Worm (Caenorhabditis elegans) whole organism, L1 larva: ENCODE data around the gene symk-1.

Experiments used
- C04F5.9 ChIP-seq: sonication (generic microtip); optimal IDR thresholded peaks from 2 replicates; lab custom pipeline; 2016; ENCODE audit warnings: missing genetic modification characterization, missing compliant biosample characterization
- C16A3.4 ChIP-seq: fragments of 150-350 bp; optimal IDR thresholded peaks from 2 replicates; lab custom pipeline; 2014; ENCODE audit warnings: missing biosample characterization, missing genetic modification characterization
- C34B4.2 ChIP-seq: sonication (generic microtip); optimal IDR thresholded peaks from 2 replicates; lab custom pipeline; 2017; ENCODE audit warnings: mild to moderate bottlenecking, missing genetic modification characterization, missing compliant biosample characterization
- F16B12.6 ChIP-seq: fragments of 150-350 bp; optimal IDR thresholded peaks from 2 replicates; lab custom pipeline; 2014; ENCODE audit warnings: missing biosample characterization, missing genetic modification characterization
- Y116A8C.19 ChIP-seq: sonication (generic microtip); optimal IDR thresholded peaks from 2 replicates; lab custom pipeline; 2016; ENCODE audit warnings: missing compliant biosample characterization, missing genetic modification characterization, borderline replicate concordance
- alr-1 ChIP-seq: fragments of 200-800 bp; sonication (Bioruptor generic); optimal IDR thresholded peaks from 2 replicates; lab custom pipeline; 2018; ENCODE audit warnings: borderline replicate concordance, mild to moderate bottlenecking, missing genetic modification characterization, missing compliant biosample characterization
- ama-1 ChIP-seq: fragments of 150-350 bp; optimal IDR thresholded peaks from 2 replicates; lab custom pipeline; 2014
- blmp-1 ChIP-seq: fragments of 150-350 bp; optimal IDR thresholded peaks from 2 replicates; lab custom pipeline; 2014; ENCODE audit warnings: missing biosample characterization, missing genetic modification characterization
- ceh-82 ChIP-seq, 3 experiments: fragments of 150-350 bp in 1 of 3; sonication (generic microtip) in 2 of 3; optimal IDR thresholded peaks; 2 replicates each; lab custom pipeline; 2014 to 2017; ENCODE audit warnings: missing biosample characterization in 3 of 3, missing genetic modification characterization in 3 of 3
- ceh-88 ChIP-seq: fragments of 200-800 bp; sonication (Bioruptor generic); IDR thresholded peaks from 2 replicates; pipeline ENCODE4 v1.3.6; 2022; ENCODE audit warnings: missing genetic modification characterization, missing compliant biosample characterization
- dpl-1 ChIP-seq, 3 experiments: fragments of 150-350 bp in 2 of 3; sonication (generic microtip) in 1 of 3; optimal IDR thresholded peaks; 2 replicates each; lab custom pipeline; 2014 to 2017; ENCODE audit warnings: missing biosample characterization in 3 of 3, missing genetic modification characterization in 3 of 3, missing genetic modification reagents in 3 of 3
- dsc-1 ChIP-seq: sonication (generic microtip); optimal IDR thresholded peaks from 2 replicates; lab custom pipeline; 2016; ENCODE audit warnings: mild to moderate bottlenecking, missing genetic modification characterization, missing compliant biosample characterization
- efl-1 ChIP-seq, 4 experiments: fragments of 150-350 bp; optimal IDR thresholded peaks in 3 of 4; peaks in 1 of 4; 1 replicate in 1 of 4; 2 replicates in 3 of 4; lab custom pipeline; 2014; ENCODE audit warnings: missing biosample characterization in 2 of 4, missing genetic modification characterization in 2 of 4, missing genetic modification reagents in 2 of 4
- egl-13 ChIP-seq: sonication (generic microtip); optimal IDR thresholded peaks from 2 replicates; lab custom pipeline; 2016; ENCODE audit warnings: missing genotype, missing genetic modification reagents, missing genetic modification characterization, missing compliant biosample characterization
- egl-27 ChIP-seq, 2 experiments: fragments of 150-350 bp in 1 of 2; sonication (generic microtip); optimal IDR thresholded peaks; 3 replicates each; lab custom pipeline; 2017 to 2018; ENCODE audit warnings: missing biosample characterization in 2 of 2, missing genetic modification characterization in 2 of 2, missing genetic modification reagents in 2 of 2
- elt-2 ChIP-seq: sonication (generic microtip); optimal IDR thresholded peaks from 2 replicates; lab custom pipeline; 2016; ENCODE audit warnings: missing genetic modification characterization, mild to moderate bottlenecking, inconsistent platforms, missing compliant biosample characterization, missing genetic modification reagents
- elt-3 ChIP-seq, 6 experiments: fragments of 150-350 bp in 1 of 6; sonication (generic microtip); optimal IDR thresholded peaks; 2 replicates each; lab custom pipeline; 2017 to 2018; ENCODE audit warnings: missing biosample characterization in 6 of 6, missing genetic modification characterization in 6 of 6, inconsistent platforms in 1 of 6
- ets-5 ChIP-seq: fragments of 200-800 bp; sonication (Bioruptor generic); IDR thresholded peaks from 2 replicates; pipeline ENCODE4 v1.3.6; 2022; ENCODE audit warnings: missing genetic modification characterization, missing compliant biosample characterization
- fkh-10 ChIP-seq: sonication (generic microtip); optimal IDR thresholded peaks from 2 replicates; lab custom pipeline; 2017; ENCODE audit warnings: missing biosample characterization, missing genetic modification reagents, missing genetic modification characterization
- fkh-8 ChIP-seq: sonication (generic microtip); optimal IDR thresholded peaks from 2 replicates; lab custom pipeline; 2016; ENCODE audit warnings: mild to moderate bottlenecking, missing genetic modification characterization, missing compliant biosample characterization
- fos-1 ChIP-seq: fragments of 150-350 bp; optimal IDR thresholded peaks from 2 replicates; lab custom pipeline; 2014; ENCODE audit warnings: missing biosample characterization, missing genetic modification characterization
- hlh-17 ChIP-seq: fragments of 200-800 bp; sonication (Bioruptor generic); optimal IDR thresholded peaks from 2 replicates; lab custom pipeline; 2018; ENCODE audit warnings: missing genetic modification characterization, mild to moderate bottlenecking, missing compliant biosample characterization, moderate library complexity, borderline replicate concordance
- hlh-4 ChIP-seq: sonication (generic microtip); optimal IDR thresholded peaks from 2 replicates; lab custom pipeline; 2016; ENCODE audit warnings: mild to moderate bottlenecking, missing genetic modification characterization, missing compliant biosample characterization
- hpl-2 ChIP-seq: fragments of 150-350 bp; optimal IDR thresholded peaks from 2 replicates; lab custom pipeline; 2014; ENCODE audit warnings: missing biosample characterization, missing genetic modification reagents, missing genetic modification characterization
- jun-1 ChIP-seq: fragments of 150-350 bp; optimal IDR thresholded peaks from 2 replicates; lab custom pipeline; 2014; ENCODE audit warnings: missing biosample characterization, missing genetic modification reagents, missing genetic modification characterization
- lin-13 ChIP-seq: fragments of 150-350 bp; optimal IDR thresholded peaks from 2 replicates; lab custom pipeline; 2014; ENCODE audit warnings: missing biosample characterization, missing genetic modification reagents, missing genetic modification characterization
- lin-14 ChIP-seq: fragments of 200-800 bp; sonication (Bioruptor generic); optimal IDR thresholded peaks from 2 replicates; lab custom pipeline; 2018; ENCODE audit warnings: mild to moderate bottlenecking, missing genetic modification characterization, moderate library complexity, missing compliant biosample characterization
- lin-35 ChIP-seq, 2 experiments: fragments of 150-350 bp; optimal IDR thresholded peaks; 2 replicates each; lab custom pipeline; 2014; ENCODE audit warnings: missing biosample characterization in 2 of 2, missing genetic modification characterization in 2 of 2, missing genetic modification reagents in 2 of 2
- lir-3 ChIP-seq: sonication (generic microtip); optimal IDR thresholded peaks from 2 replicates; lab custom pipeline; 2016; ENCODE audit warnings: mild to moderate bottlenecking, missing genetic modification characterization, moderate library complexity, missing compliant biosample characterization; ENCODE audit not compliant: poor library complexity
- lsy-2 ChIP-seq, 2 experiments: fragments of 150-350 bp; optimal IDR thresholded peaks; 2 replicates each; lab custom pipeline; 2014; ENCODE audit warnings: missing biosample characterization in 2 of 2, missing genetic modification characterization in 2 of 2
- nhr-11 ChIP-seq: fragments of 150-350 bp; optimal IDR thresholded peaks from 2 replicates; lab custom pipeline; 2014; ENCODE audit warnings: missing biosample characterization, missing genetic modification characterization
- nhr-19 ChIP-seq: fragments of 200-800 bp; sonication (Bioruptor generic); conservative IDR thresholded peaks from 2 replicates; pipeline ENCODE4 v1.3.6; 2022; ENCODE audit warnings: missing genetic modification characterization, missing compliant biosample characterization
- nhr-237 ChIP-seq: fragments of 150-350 bp; optimal IDR thresholded peaks from 2 replicates; lab custom pipeline; 2014; ENCODE audit warnings: missing biosample characterization, missing genetic modification characterization
- nhr-71 ChIP-seq: sonication (generic microtip); optimal IDR thresholded peaks from 2 replicates; lab custom pipeline; 2016; ENCODE audit warnings: mild to moderate bottlenecking, missing genetic modification characterization, moderate library complexity, missing compliant biosample characterization
- nhr-77 ChIP-seq: fragments of 150-350 bp; optimal IDR thresholded peaks from 2 replicates; lab custom pipeline; 2014; ENCODE audit warnings: missing biosample characterization, missing genetic modification characterization
- nhr-84 ChIP-seq: sonication (generic microtip); optimal IDR thresholded peaks from 2 replicates; lab custom pipeline; 2017; ENCODE audit warnings: missing biosample characterization, missing genetic modification characterization
- nhr-85 ChIP-seq: sonication (generic microtip); peaks from one replicate; lab custom pipeline; 2016; ENCODE audit warnings: missing genetic modification characterization, inconsistent platforms, missing compliant biosample characterization
- pax-3 ChIP-seq: fragments of 200-800 bp; sonication (Bioruptor generic); optimal IDR thresholded peaks from 2 replicates; lab custom pipeline; 2018; ENCODE audit warnings: mild to moderate bottlenecking, missing genetic modification characterization, moderate library complexity, missing compliant biosample characterization
- skn-1 ChIP-seq: fragments of 150-350 bp; optimal IDR thresholded peaks from 2 replicates; lab custom pipeline; 2014; ENCODE audit warnings: missing biosample characterization, missing genetic modification characterization
- sptf-1 ChIP-seq: fragments of 150-350 bp; optimal IDR thresholded peaks from 2 replicates; lab custom pipeline; 2014; ENCODE audit warnings: missing biosample characterization, missing genetic modification characterization
- sup-37 ChIP-seq: fragments of 200-800 bp; sonication (Bioruptor generic); optimal IDR thresholded peaks from 2 replicates; lab custom pipeline; 2018; ENCODE audit warnings: mild to moderate bottlenecking, missing genetic modification characterization, missing compliant biosample characterization
- swsn-7 ChIP-seq: sonication (generic microtip); optimal IDR thresholded peaks from 2 replicates; lab custom pipeline; 2016; ENCODE audit warnings: missing genetic modification characterization, missing compliant biosample characterization
- tbx-2 ChIP-seq: sonication (generic microtip); optimal IDR thresholded peaks from 2 replicates; lab custom pipeline; 2016; ENCODE audit warnings: missing genetic modification characterization, missing compliant biosample characterization
- tlp-1 ChIP-seq: fragments of 150-350 bp; optimal IDR thresholded peaks from 2 replicates; lab custom pipeline; 2014; ENCODE audit warnings: missing biosample characterization, missing genetic modification characterization
- unc-130 ChIP-seq: fragments of 150-350 bp; optimal IDR thresholded peaks from 2 replicates; lab custom pipeline; 2017; ENCODE audit warnings: missing biosample characterization, missing genetic modification characterization, inconsistent platforms
- unc-62 ChIP-seq: fragments of 150-350 bp; optimal IDR thresholded peaks from 2 replicates; lab custom pipeline; 2014; ENCODE audit warnings: missing biosample characterization, missing genetic modification reagents, missing genetic modification characterization
- unc-86 ChIP-seq: sonication (generic microtip); optimal IDR thresholded peaks from 2 replicates; lab custom pipeline; 2016; ENCODE audit warnings: missing genetic modification characterization, missing compliant biosample characterization
- xbp-1 ChIP-seq: sonication (generic microtip); optimal IDR thresholded peaks from 2 replicates; lab custom pipeline; 2016; ENCODE audit warnings: missing genetic modification characterization, missing compliant biosample characterization

The symk-1 gene

DNA sequence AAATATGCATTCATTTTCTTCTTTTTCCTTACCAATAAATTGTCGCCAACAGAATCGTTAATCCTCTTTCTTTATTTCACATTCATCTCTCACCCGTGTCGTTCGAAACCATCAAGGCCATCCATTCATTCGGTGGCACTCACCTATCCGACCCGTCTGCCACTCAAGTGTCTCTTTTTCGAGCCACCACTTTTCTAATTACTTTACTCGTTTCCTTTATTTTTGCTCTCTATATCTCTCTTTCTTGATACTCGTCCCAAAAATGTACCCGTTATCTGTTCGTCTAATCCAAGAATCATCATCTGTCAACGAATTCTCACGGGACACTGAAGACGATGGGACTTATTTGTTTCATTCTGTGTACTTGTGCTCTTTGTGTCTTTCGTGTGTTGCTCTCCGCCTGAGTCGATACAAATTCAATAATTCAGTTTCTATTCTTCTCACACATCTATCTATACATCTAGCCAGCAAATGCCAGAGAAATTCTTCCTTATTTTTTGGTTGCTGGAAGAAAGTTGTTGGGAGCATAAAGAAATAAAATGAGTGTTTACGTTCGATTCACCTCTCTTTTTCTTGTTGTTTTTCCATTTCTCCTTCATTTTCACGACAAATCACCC, 22.7 kb downstream of the symk-1 start:
- TF ChIP-seq fkh-10, result peak; percentile 5
- no peak for TF ChIP-seq ceh-82 (tag; optimal IDR thresholded peaks at IDR 0.05; lab: Kevin White, UChicago)
- TF ChIP-seq blmp-1 (tag; lab: Kevin White, UChicago), result peak; percentile 23
- TF ChIP-seq hlh-4 (tag; lab: Kevin White, UChicago), result no peak
- no peak for TF ChIP-seq tlp-1 (tag; lab: Kevin White, UChicago)
- no peak for TF ChIP-seq skn-1 (tag; lab: Kevin White, UChicago)
- no peak for TF ChIP-seq sptf-1 (tag; lab: Kevin White, UChicago)
- TF ChIP-seq elt-3 (tag; optimal IDR thresholded peaks at IDR 0.05; lab: Kevin White, UChicago), result no peak
- no peak for TF ChIP-seq ama-1 (lab: Kevin White, UChicago)
- TF ChIP-seq egl-13 (tag; lab: Kevin White, UChicago), result no peak
- TF ChIP-seq C34B4.2 (tag; lab: Kevin White, UChicago), result no peak
- TF ChIP-seq unc-130, result no peak
- TF ChIP-seq unc-86 (tag; lab: Kevin White, UChicago), result no peak
- no peak for TF ChIP-seq lir-3
- no peak for TF ChIP-seq lsy-2 (tag; optimal IDR thresholded peaks at IDR 0.05; lab: Kevin White, UChicago)
- TF ChIP-seq nhr-77 (tag; lab: Kevin White, UChicago), result no peak
- no peak for TF ChIP-seq unc-62
- TF ChIP-seq xbp-1 (tag; lab: Kevin White, UChicago), result no peak
- no peak for TF ChIP-seq hlh-17
- no peak for TF ChIP-seq nhr-237
- no peak for TF ChIP-seq nhr-71 (tag; lab: Kevin White, UChicago)
- no peak for TF ChIP-seq egl-27 (tag; optimal IDR thresholded peaks at IDR 0.05; lab: Kevin White, UChicago)
- TF ChIP-seq fos-1 (tag; lab: Kevin White, UChicago), result no peak
- TF ChIP-seq elt-2 (tag; lab: Kevin White, UChicago), result no peak
- TF ChIP-seq hpl-2 (GFP tag; lab: Kevin White, UChicago), result no peak
- TF ChIP-seq ceh-88 (GFP tag; lab: Robert Waterston, UW), result no peak
- TF ChIP-seq pax-3 (tag; lab: Kevin White, UChicago), result no peak
- no peak for TF ChIP-seq dpl-1 (GFP tag; optimal IDR thresholded peaks at IDR 0.05; lab: Kevin White, UChicago)
- no peak for TF ChIP-seq lin-35 (GFP tag; optimal IDR thresholded peaks at IDR 0.05; lab: Kevin White, UChicago)
- TF ChIP-seq efl-1 (optimal IDR thresholded peaks at IDR 0.05; lab: Kevin White, UChicago), result no peak
- peak in 1 of 2 experiments; percentile 75 for TF ChIP-seq efl-1 (GFP tag; optimal IDR thresholded peaks at IDR 0.05 in 1 of 2; lab: Kevin White, UChicago)
- TF ChIP-seq nhr-85, result peak; percentile 25
- TF ChIP-seq nhr-19, result no peak
- TF ChIP-seq C04F5.9 (tag; lab: Kevin White, UChicago), result no peak
- TF ChIP-seq swsn-7 (tag; lab: Kevin White, UChicago), result no peak
- no peak for TF ChIP-seq fkh-8 (tag; lab: Kevin White, UChicago)
- TF ChIP-seq tbx-2, result no peak
- TF ChIP-seq lin-14 (GFP tag; lab: Kevin White, UChicago), result peak; percentile 38
- no peak for TF ChIP-seq alr-1 (tag; lab: Kevin White, UChicago)

DNA sequence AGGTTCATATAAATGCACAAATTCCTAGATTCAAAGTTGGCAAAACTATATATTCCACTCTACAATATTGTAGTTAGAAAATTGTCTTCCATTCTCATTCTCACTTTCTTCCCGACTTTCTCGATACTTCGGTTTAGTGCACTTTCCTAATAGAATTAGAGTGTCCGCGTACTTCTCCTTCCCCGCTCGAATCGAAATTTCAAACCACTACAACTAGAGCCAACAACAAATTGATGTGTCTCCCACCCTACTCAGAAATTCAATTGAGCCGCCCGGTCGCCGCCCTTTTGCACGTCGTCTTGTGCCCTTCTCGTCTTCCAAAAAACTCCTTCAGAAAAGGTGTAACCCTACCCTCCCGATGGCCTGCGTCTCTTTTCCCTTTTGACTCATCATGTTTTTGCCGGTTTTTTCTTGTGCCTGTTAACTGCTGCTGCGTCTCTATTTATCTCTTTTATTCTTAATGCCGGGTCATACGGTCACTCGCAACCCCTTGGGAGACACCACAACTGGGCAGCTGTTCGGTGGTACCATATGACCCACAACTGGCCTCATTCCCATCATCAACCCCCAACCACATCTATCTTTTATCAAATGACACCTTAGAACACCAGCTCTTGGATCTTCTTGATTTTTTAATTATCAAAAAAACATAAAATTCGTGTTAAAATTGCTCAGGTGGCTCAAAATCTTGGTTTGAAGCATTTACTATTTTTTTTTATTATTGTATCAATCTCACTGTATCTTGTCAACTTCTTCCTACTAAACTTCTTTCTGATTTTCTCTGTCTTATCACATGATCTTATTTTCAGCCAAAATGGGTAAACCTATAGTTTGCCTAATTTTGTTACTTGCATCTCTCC, 24.2 kb downstream of the symk-1 start, which contains the start of gene tag-196:
tag-196 (plus strand) TSS at position 810 of the 860 bp plus-strand sequence.
- no peak for TF ChIP-seq F16B12.6 (tag; lab: Kevin White, UChicago)
- TF ChIP-seq sup-37 (GFP tag; lab: Kevin White, UChicago), result no peak
- TF ChIP-seq hpl-2 (GFP tag; lab: Kevin White, UChicago), result no peak
- TF ChIP-seq C16A3.4 (tag; lab: Kevin White, UChicago), result no peak
- TF ChIP-seq jun-1 (tag; lab: Kevin White, UChicago), result no peak
- no peak for TF ChIP-seq dsc-1 (tag; lab: Kevin White, UChicago)
- no peak for TF ChIP-seq alr-1 (tag; lab: Kevin White, UChicago)
- no peak for TF ChIP-seq lin-13 (GFP tag; lab: Kevin White, UChicago)
- no peak for TF ChIP-seq fos-1 (tag; lab: Kevin White, UChicago)
- TF ChIP-seq nhr-84, result no peak
- TF ChIP-seq Y116A8C.19 (tag; lab: Kevin White, UChicago), result no peak
- TF ChIP-seq fkh-10, result no peak
- no peak for TF ChIP-seq efl-1 (optimal IDR thresholded peaks at IDR 0.05; lab: Kevin White, UChicago)
- TF ChIP-seq efl-1 (GFP tag; optimal IDR thresholded peaks at IDR 0.05 in 1 of 2; lab: Kevin White, UChicago), result peak; percentile 6 to 82
- no peak for TF ChIP-seq ets-5 (GFP tag; lab: Robert Waterston, UW)
- TF ChIP-seq nhr-11, result no peak
- no peak for TF ChIP-seq C04F5.9 (tag; lab: Kevin White, UChicago)
- TF ChIP-seq nhr-19, result peak; percentile 36; the same call in 1 of the 2 replicates
- peak; percentile 38 to 41 for TF ChIP-seq lsy-2 (tag; optimal IDR thresholded peaks at IDR 0.05; lab: Kevin White, UChicago)
- peak; percentile 74 for TF ChIP-seq unc-130
- no peak for TF ChIP-seq elt-3 (tag; optimal IDR thresholded peaks at IDR 0.05; lab: Kevin White, UChicago)
